Fruit fly (Drosophila melanogaster) whole organism, pupa: ENCODE data around the gene Sac1.
"Not testable (repeated sequence)": the region's sequence is repeated elsewhere in the genome, so short reads cannot be mapped to it uniquely, and the experiment has no call there.

Experiments
- CG15710 ChIP-seq: fragments of 200-800 bp; sonication (Bioruptor generic); optimal IDR thresholded peaks from 2 replicates; lab custom pipeline; 2018; ENCODE audit warnings: missing biosample characterization, mild to moderate bottlenecking, missing genetic modification characterization, moderate library complexity
- CG32121 ChIP-seq: fragments of 200-800 bp; sonication (Bioruptor generic); IDR thresholded peaks from 2 replicates; pipeline ENCODE4 v1.3.6; 2022; ENCODE audit warnings: missing biosample characterization, missing genetic modification characterization
- CG34367 ChIP-seq: fragments of 200-800 bp; sonication (Bioruptor generic); optimal IDR thresholded peaks from 2 replicates; lab custom pipeline; 2018; ENCODE audit warnings: missing biosample characterization, mild to moderate bottlenecking, missing genetic modification characterization

DNA sequence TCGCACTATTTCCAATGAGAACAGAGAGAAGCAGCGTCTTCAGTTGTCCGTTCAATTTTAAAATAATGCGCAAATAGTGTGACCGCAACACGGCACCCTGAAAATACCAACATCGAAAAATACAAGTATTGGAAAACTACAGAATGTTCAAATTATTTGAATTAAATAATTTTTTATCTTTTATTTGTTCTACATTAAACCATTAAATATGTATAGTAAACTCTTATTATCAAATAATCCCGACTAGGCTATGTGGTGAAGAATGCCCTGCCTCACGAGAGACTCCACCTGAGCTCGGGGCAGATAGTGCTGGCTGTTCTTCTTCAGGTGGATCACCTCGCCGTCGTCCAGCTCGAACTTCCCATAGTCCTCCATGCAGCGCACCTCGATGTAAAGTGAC is 794 bp upstream of the Sac1 start, which contains the start of gene CG32318:
- TF ChIP-seq CG34367 (tag; lab: Kevin White, UChicago); CG15710 (tag; lab: Kevin White, UChicago); CG32121 (GFP tag; lab: Robert Waterston, UW): not testable (repeated sequence)
